Worm (Caenorhabditis elegans): ENCODE results near the gene T24H10.1.

- TF ChIP-seq ces-1 (GFP tag; optimal IDR thresholded peaks at IDR 0.05) (no peak), nhr-12 (tag; optimal IDR thresholded peaks at IDR 0.05) (no peak), mdl-1 (tag; optimal IDR thresholded peaks at IDR 0.05) (peak in 1 of 2 experiments; percentile 2), snu-23 (GFP tag; optimal IDR thresholded peaks at IDR 0.05) (peak; percentile 19), dpl-1 (GFP tag; optimal IDR thresholded peaks at IDR 0.05) (no peak), tlp-1 (tag; optimal IDR thresholded peaks at IDR 0.05) (no peak), nhr-85 (tag) (peak; percentile 75)
Measured at ce11 chrII:9128132-9128531, 29.0 kb downstream of the T24H10.1 start.

All from whole organism, L1 larva.